Worm (Caenorhabditis elegans) whole organism, L3 larva: ENCODE results near the gene M04B2.6.

Source experiments
- R02D3.7 ChIP-seq: fragments of 150-350 bp; optimal IDR thresholded peaks from 2 replicates; lab custom pipeline; 2014; ENCODE audit warnings: missing biosample characterization, missing genetic modification characterization
- ZK546.5 ChIP-seq: sonication (generic microtip); optimal IDR thresholded peaks from 2 replicates; lab custom pipeline; 2017; ENCODE audit warnings: missing biosample characterization, missing genetic modification characterization
- aly-2 ChIP-seq: fragments of 150-350 bp; optimal IDR thresholded peaks from 2 replicates; lab custom pipeline; 2014; ENCODE audit warnings: missing biosample characterization, missing genetic modification characterization
- ama-1 ChIP-seq: fragments of 150-350 bp; optimal IDR thresholded peaks from 2 replicates; lab custom pipeline; 2018
- ceh-16 ChIP-seq: sonication (generic microtip); optimal IDR thresholded peaks from 2 replicates; lab custom pipeline; 2017; ENCODE audit warnings: missing biosample characterization, missing genetic modification characterization
- ceh-28 ChIP-seq: fragments of 150-350 bp; optimal IDR thresholded peaks from 2 replicates; lab custom pipeline; 2014; ENCODE audit warnings: missing biosample characterization, missing genetic modification reagents, missing genetic modification characterization
- ceh-82 ChIP-seq: fragments of 150-350 bp; optimal IDR thresholded peaks from 2 replicates; lab custom pipeline; 2014; ENCODE audit warnings: missing biosample characterization, missing genetic modification characterization
- ceh-9 ChIP-seq: sonication (generic microtip); optimal IDR thresholded peaks from 2 replicates; lab custom pipeline; 2018; ENCODE audit warnings: missing biosample characterization, missing genetic modification characterization
- daf-12 ChIP-seq: fragments of 150-350 bp; optimal IDR thresholded peaks from 2 replicates; lab custom pipeline; 2014; ENCODE audit warnings: missing biosample characterization, missing genetic modification reagents, missing genetic modification characterization
- egl-27 ChIP-seq: sonication (generic microtip); optimal IDR thresholded peaks from 4 replicates; lab custom pipeline; 2017; ENCODE audit warnings: missing biosample characterization, missing genetic modification reagents, missing genetic modification characterization
- egl-5 ChIP-seq: fragments of 150-350 bp; optimal IDR thresholded peaks from 2 replicates; lab custom pipeline; 2017; ENCODE audit warnings: missing biosample characterization, missing genetic modification reagents, missing genetic modification characterization, inconsistent platforms
- elt-1 ChIP-seq: fragments of 150-350 bp; optimal IDR thresholded peaks from 2 replicates; lab custom pipeline; 2014; ENCODE audit warnings: missing biosample characterization, missing genetic modification characterization
- elt-2 ChIP-seq: sonication (generic microtip); optimal IDR thresholded peaks from 2 replicates; lab custom pipeline; 2016; ENCODE audit warnings: missing genetic modification reagents, mild to moderate bottlenecking, missing genetic modification characterization, missing compliant biosample characterization
- elt-3 ChIP-seq, 3 experiments: fragments of 150-350 bp in 1 of 3; sonication (generic microtip) in 2 of 3; optimal IDR thresholded peaks; 2 replicates in 2 of 3; 4 replicates in 1 of 3; lab custom pipeline; 2014 to 2017; ENCODE audit warnings: missing biosample characterization in 3 of 3, missing genetic modification characterization in 3 of 3
- fkh-10 ChIP-seq: sonication (generic microtip); optimal IDR thresholded peaks from 2 replicates; lab custom pipeline; 2017; ENCODE audit warnings: missing biosample characterization, missing genetic modification reagents, missing genetic modification characterization
- fkh-2 ChIP-seq: fragments of 150-350 bp; optimal IDR thresholded peaks from 2 replicates; lab custom pipeline; 2014; ENCODE audit warnings: missing biosample characterization, missing genetic modification reagents, missing genetic modification characterization
- fos-1 ChIP-seq: fragments of 150-350 bp; optimal IDR thresholded peaks from 2 replicates; lab custom pipeline; 2014; ENCODE audit warnings: missing biosample characterization, missing genetic modification characterization
- hmg-11 ChIP-seq: sonication (generic microtip); optimal IDR thresholded peaks from 2 replicates; lab custom pipeline; 2016; ENCODE audit warnings: missing genetic modification characterization, missing compliant biosample characterization
- jun-1 ChIP-seq: fragments of 150-350 bp; optimal IDR thresholded peaks from 2 replicates; lab custom pipeline; 2014; ENCODE audit warnings: missing biosample characterization, missing genetic modification reagents, missing genetic modification characterization
- lin-15B ChIP-seq: fragments of 150-350 bp; optimal IDR thresholded peaks from 2 replicates; lab custom pipeline; 2014; ENCODE audit warnings: missing biosample characterization, missing genetic modification characterization
- lin-39 ChIP-seq: fragments of 150-350 bp; optimal IDR thresholded peaks from 2 replicates; lab custom pipeline; 2018; ENCODE audit warnings: missing biosample characterization, missing genetic modification reagents, missing genetic modification characterization
- lsy-12 ChIP-seq: sonication (generic microtip); optimal IDR thresholded peaks from 2 replicates; lab custom pipeline; 2016; ENCODE audit warnings: mild to moderate bottlenecking, missing genetic modification characterization, missing compliant biosample characterization
- mdl-1 ChIP-seq: fragments of 150-350 bp; optimal IDR thresholded peaks from 2 replicates; lab custom pipeline; 2014; ENCODE audit warnings: missing biosample characterization, missing genetic modification characterization
- nfya-1 ChIP-seq: sonication (generic microtip); optimal IDR thresholded peaks from 2 replicates; lab custom pipeline; 2017; ENCODE audit warnings: missing genetic modification characterization, mild to moderate bottlenecking, missing compliant biosample characterization, antibody characterized with exemption, moderate library complexity; ENCODE audit not compliant: insufficient read depth
- nhr-11 ChIP-seq: fragments of 150-350 bp; optimal IDR thresholded peaks from 2 replicates; lab custom pipeline; 2014; ENCODE audit warnings: missing biosample characterization, missing genetic modification characterization
- nhr-12 ChIP-seq: fragments of 150-350 bp; optimal IDR thresholded peaks from 2 replicates; lab custom pipeline; 2014; ENCODE audit warnings: missing biosample characterization, missing genetic modification characterization
- nhr-23 ChIP-seq: fragments of 150-350 bp; optimal IDR thresholded peaks from 2 replicates; lab custom pipeline; 2014; ENCODE audit warnings: missing biosample characterization, missing genetic modification reagents, missing genetic modification characterization
- nhr-25 ChIP-seq: sonication (generic microtip); optimal IDR thresholded peaks from 2 replicates; lab custom pipeline; 2017; ENCODE audit warnings: missing biosample characterization, missing genetic modification characterization
- nhr-28 ChIP-seq: fragments of 150-350 bp; optimal IDR thresholded peaks from 2 replicates; lab custom pipeline; 2014; ENCODE audit warnings: missing biosample characterization, missing genetic modification characterization
- nhr-43 ChIP-seq: sonication (generic microtip); optimal IDR thresholded peaks from 2 replicates; lab custom pipeline; 2016; ENCODE audit warnings: mild to moderate bottlenecking, missing genetic modification characterization, missing compliant biosample characterization; ENCODE audit not compliant: poor library complexity, severe bottlenecking
- nhr-67 ChIP-seq: fragments of 150-350 bp; optimal IDR thresholded peaks from 2 replicates; lab custom pipeline; 2014; ENCODE audit warnings: missing biosample characterization, missing genetic modification characterization
- nhr-76 ChIP-seq: fragments of 150-350 bp; sonication (generic microtip); optimal IDR thresholded peaks from 5 replicates; lab custom pipeline; 2014; ENCODE audit warnings: missing biosample characterization, missing genetic modification characterization
- nhr-77 ChIP-seq: fragments of 150-350 bp; optimal IDR thresholded peaks from 2 replicates; lab custom pipeline; 2014; ENCODE audit warnings: missing biosample characterization, missing genetic modification characterization
- pha-4 ChIP-seq: fragments of 150-350 bp; optimal IDR thresholded peaks from 2 replicates; lab custom pipeline; 2014; ENCODE audit warnings: missing biosample characterization, missing genetic modification reagents, missing genetic modification characterization
- sea-2 ChIP-seq: fragments of 150-350 bp; sonication (generic microtip); optimal IDR thresholded peaks from 4 replicates; lab custom pipeline; 2014; ENCODE audit warnings: missing biosample characterization, missing genetic modification reagents, missing genetic modification characterization
- skn-1 ChIP-seq: fragments of 150-350 bp; optimal IDR thresholded peaks from 2 replicates; lab custom pipeline; 2014; ENCODE audit warnings: missing biosample characterization, missing genetic modification characterization
- snpc-4 ChIP-seq: fragments of 150-350 bp; optimal IDR thresholded peaks from 2 replicates; lab custom pipeline; 2014; ENCODE audit warnings: missing biosample characterization, missing genetic modification characterization
- tbx-2 ChIP-seq: sonication (generic microtip); optimal IDR thresholded peaks from 2 replicates; lab custom pipeline; 2016; ENCODE audit warnings: mild to moderate bottlenecking, missing genetic modification characterization, missing compliant biosample characterization
- unc-39 ChIP-seq: sonication (generic microtip); optimal IDR thresholded peaks from 4 replicates; lab custom pipeline; 2017; ENCODE audit warnings: missing biosample characterization, missing genetic modification characterization
- unc-62 ChIP-seq: fragments of 150-350 bp; sonication (generic microtip); optimal IDR thresholded peaks from 4 replicates; lab custom pipeline; 2014; ENCODE audit warnings: missing biosample characterization, missing genetic modification reagents, missing genetic modification characterization
- zag-1 ChIP-seq: fragments of 150-350 bp; optimal IDR thresholded peaks from 2 replicates; lab custom pipeline; 2014; ENCODE audit warnings: missing biosample characterization, missing genetic modification characterization
- ztf-11 ChIP-seq: fragments of 150-350 bp; optimal IDR thresholded peaks from 2 replicates; lab custom pipeline; 2014; ENCODE audit warnings: missing biosample characterization, missing genetic modification characterization

The M04B2.6 gene

DNA sequence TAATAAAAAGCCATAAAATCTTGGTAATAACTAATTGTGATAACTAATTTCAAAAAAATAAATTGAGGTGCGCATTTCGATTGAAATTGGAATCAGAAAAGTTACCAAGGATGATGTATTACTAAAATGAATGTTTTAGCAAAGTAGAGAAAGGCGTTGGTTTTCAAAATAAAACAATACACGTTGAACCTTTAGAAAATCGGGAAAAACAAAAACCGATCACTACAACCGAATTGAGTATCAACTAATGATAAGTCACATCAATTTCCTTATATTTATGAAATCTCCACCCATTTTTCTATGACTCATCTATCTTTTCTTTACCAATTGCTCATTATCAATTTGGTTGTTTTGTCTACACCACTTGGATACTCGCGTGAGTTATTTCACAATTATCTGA is 10.1 kb downstream of the M04B2.6 start, which contains the start of gene H21P03.10:
TSS of gene H21P03.10 (plus strand) at position 301 of the 400 bp plus-strand sequence.
- TF ChIP-seq aly-2 (tag; lab: Kevin White, UChicago): no peak
- TF ChIP-seq daf-12: no peak
- TF ChIP-seq nhr-77 (tag; lab: Kevin White, UChicago): no peak
- TF ChIP-seq mdl-1 (tag; lab: Kevin White, UChicago): no peak
- no peak for TF ChIP-seq unc-39 (tag; lab: Kevin White, UChicago)
- no peak for TF ChIP-seq jun-1 (tag; lab: Kevin White, UChicago)
- no peak for TF ChIP-seq ceh-28 (tag; lab: Kevin White, UChicago)
- no peak for TF ChIP-seq egl-27 (tag; lab: Kevin White, UChicago)
- no peak for TF ChIP-seq skn-1 (tag; lab: Kevin White, UChicago)
- TF ChIP-seq unc-62 (GFP tag; lab: Kevin White, UChicago): no peak
- no peak for TF ChIP-seq ceh-16 (tag; lab: Kevin White, UChicago)
- TF ChIP-seq R02D3.7: no peak
- no peak for TF ChIP-seq elt-1
- TF ChIP-seq zag-1 (tag; lab: Kevin White, UChicago): no peak
- no peak for TF ChIP-seq lin-15B
- TF ChIP-seq pha-4: no peak
- TF ChIP-seq fkh-2 (tag; lab: Kevin White, UChicago): no peak
- no peak for TF ChIP-seq nfya-1 (tag; lab: Kevin White, UChicago)
- no peak for TF ChIP-seq elt-2 (tag; lab: Kevin White, UChicago)

DNA sequence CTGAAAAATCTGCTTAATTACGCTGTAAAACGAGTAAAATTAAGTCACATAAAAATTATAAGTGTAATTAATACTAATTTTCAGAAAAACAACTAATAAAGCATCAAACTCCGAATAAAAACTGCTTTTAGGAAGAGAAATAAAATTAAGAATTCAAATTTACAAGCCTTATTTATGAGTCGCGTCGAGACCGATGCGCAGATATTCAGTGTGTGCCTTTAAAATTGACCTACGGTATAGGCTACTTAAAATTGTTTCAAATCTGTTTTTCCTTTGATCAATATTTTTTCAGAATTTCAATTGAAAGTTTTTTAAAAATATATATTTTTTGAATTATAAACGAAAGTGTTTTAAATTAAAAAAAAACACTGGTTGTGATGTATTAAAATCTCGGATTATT is 12.4 kb downstream of the M04B2.6 start, which contains the start of gene sms-1:
TSS of gene sms-1 (minus strand) at position 6 of the 400 bp plus-strand sequence.
- TF ChIP-seq lsy-12 (tag; lab: Kevin White, UChicago) (no peak), nhr-28 (tag; lab: Kevin White, UChicago) (no peak), sea-2 (GFP tag; lab: Kevin White, UChicago) (no peak), R02D3.7 (no peak), nhr-77 (tag; lab: Kevin White, UChicago) (no peak), ZK546.5 (tag; lab: Kevin White, UChicago) (no peak), nhr-11 (tag; lab: Kevin White, UChicago) (no peak), ceh-82 (tag; lab: Kevin White, UChicago) (no peak), nfya-1 (tag; lab: Kevin White, UChicago) (no peak), mdl-1 (tag; lab: Kevin White, UChicago) (no peak), unc-39 (tag; lab: Kevin White, UChicago) (no peak), tbx-2 (no peak)

DNA sequence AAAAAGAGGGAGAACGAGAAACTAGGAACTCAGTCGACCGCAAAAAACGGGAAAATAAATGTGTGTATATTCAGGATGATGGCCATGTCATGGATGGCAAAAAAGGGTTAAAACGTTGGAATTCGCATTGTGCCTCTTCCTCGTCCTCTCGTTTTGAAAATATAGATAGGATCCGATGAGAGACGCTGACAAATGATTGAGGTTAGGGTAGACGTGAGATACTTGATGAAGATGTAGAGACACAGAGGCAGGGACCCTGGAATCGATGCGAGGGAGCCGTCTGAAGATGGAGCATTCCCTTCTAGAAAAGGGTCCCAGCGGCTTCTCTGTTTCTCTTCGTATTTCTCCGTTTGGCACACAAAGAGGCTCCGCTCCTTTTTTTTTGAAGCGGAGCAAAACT is 15.6 kb downstream of the M04B2.6 start:
- peak; percentile 18 for TF ChIP-seq fkh-10
- peak; percentile 59 for TF ChIP-seq hmg-11
- peak; percentile 45 for TF ChIP-seq lin-39 (tag; lab: Kevin White, UChicago)
- TF ChIP-seq ceh-28 (tag; lab: Kevin White, UChicago): no peak
- TF ChIP-seq elt-1: peak; percentile 34
- TF ChIP-seq egl-5 (tag; lab: Kevin White, UChicago): no peak
- TF ChIP-seq aly-2 (tag; lab: Kevin White, UChicago): no peak
- peak; percentile 63 for TF ChIP-seq nfya-1 (tag; lab: Kevin White, UChicago)
- no peak for TF ChIP-seq fkh-2 (tag; lab: Kevin White, UChicago)
- TF ChIP-seq tbx-2: no peak

DNA sequence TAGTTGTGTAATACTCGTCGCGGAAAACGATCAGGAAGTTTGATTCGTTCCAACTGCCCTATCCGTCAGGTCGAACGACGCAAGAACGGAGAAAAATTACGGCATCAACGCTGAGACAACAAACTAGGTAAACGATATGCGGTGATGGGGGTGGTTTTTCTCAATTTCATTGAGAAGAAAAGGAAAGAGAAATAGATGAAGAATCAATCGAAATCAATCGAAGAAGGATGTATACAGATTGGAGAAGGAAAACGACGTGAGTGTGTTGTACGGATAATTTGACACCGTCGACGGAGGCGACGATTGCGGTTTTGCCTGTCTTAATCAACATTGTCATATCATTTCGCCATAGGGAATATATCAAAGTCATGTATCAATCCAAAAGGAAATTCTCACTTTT is 16.7 kb downstream of the M04B2.6 start:
- TF ChIP-seq lin-15B (no peak), fkh-10 (no peak), ceh-16 (tag; lab: Kevin White, UChicago) (no peak), ztf-11 (tag; lab: Kevin White, UChicago) (no peak), nhr-43 (tag; lab: Kevin White, UChicago) (peak; percentile 34), nhr-12 (tag; lab: Kevin White, UChicago) (no peak), lin-39 (tag; lab: Kevin White, UChicago) (no peak), pha-4 (no peak), elt-1 (no peak), R02D3.7 (no peak), nhr-76 (tag; lab: Kevin White, UChicago) (no peak), nhr-23 (tag; lab: Kevin White, UChicago) (peak; percentile 47), ZK546.5 (tag; lab: Kevin White, UChicago) (no peak), ama-1 (lab: Kevin White, UChicago) (no peak), fos-1 (no peak), elt-3 (tag; optimal IDR thresholded peaks at IDR 0.05; lab: Kevin White, UChicago) (no peak), ceh-28 (tag; lab: Kevin White, UChicago) (peak; percentile 29), ceh-9 (no peak), ceh-82 (tag; lab: Kevin White, UChicago) (no peak), snpc-4 (tag; lab: Kevin White, UChicago) (no peak), nhr-67 (tag; lab: Kevin White, UChicago) (no peak), nhr-11 (tag; lab: Kevin White, UChicago) (no peak), nhr-25 (peak; percentile 45)
